Worm (Caenorhabditis elegans): Measurements from ENCODE around the gene clec-147.
A peak's percentile ranks its signal among the peaks of the same experiment; 100 is the strongest.

The clec-147 gene

DNA sequence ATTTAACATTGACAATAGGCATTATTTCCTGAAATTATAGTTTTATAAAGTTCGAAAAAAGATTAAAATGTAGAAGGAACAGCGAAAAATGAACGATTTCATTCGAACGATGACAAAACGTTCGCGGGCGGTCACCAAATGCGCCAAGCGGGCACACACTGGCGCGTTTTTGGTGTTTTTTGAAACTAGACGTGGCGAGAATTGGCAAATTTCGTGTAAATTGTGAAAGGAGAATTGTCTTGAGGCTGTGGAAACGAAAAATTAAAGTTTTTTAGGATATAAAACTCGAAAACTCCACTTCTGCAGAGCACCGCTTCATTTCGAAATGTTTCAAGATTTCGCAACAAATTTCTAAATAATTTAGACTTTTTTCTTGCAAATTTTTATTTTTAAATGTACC, 49.0 kb downstream of the clec-147 start, which contains the start of gene usp-14:
usp-14 (minus strand) TSS at position 28 of the 400 bp plus-strand sequence.
- TF ChIP-seq cnd-1 (tag; optimal IDR thresholded peaks at IDR 0.05) (no peak), unc-120 (tag; optimal IDR thresholded peaks at IDR 0.05; ENCODE audit: poor library complexity, severe bottlenecking) (peak; percentile 30), elt-1 (tag; optimal IDR thresholded peaks at IDR 0.05; ENCODE audit: borderline replicate concordance, insufficient read depth) (no peak), sptf-1 (tag; optimal IDR thresholded peaks at IDR 0.05) (no peak), nhr-76 (tag; optimal IDR thresholded peaks at IDR 0.05) (no peak), ces-1 (GFP tag; optimal IDR thresholded peaks at IDR 0.05) (no peak), sem-2 (GFP tag; optimal IDR thresholded peaks at IDR 0.05) (no peak), ham-2 (GFP tag; optimal IDR thresholded peaks at IDR 0.05) (no peak), elt-3 (tag; optimal IDR thresholded peaks at IDR 0.05) (no peak), lin-13 (tag; optimal IDR thresholded peaks at IDR 0.05) (peak; percentile 41), snpc-4 (tag; optimal IDR thresholded peaks at IDR 0.05) (no peak)

Measured in whole organism, mixed stage, embryonic.